Worm (Caenorhabditis elegans) whole organism, late embryonic: ENCODE data around the gene nsph-3.2.

Source experiments
- C08G9.2 ChIP-seq: sonication (generic microtip); optimal IDR thresholded peaks from 2 replicates; lab custom pipeline; 2016; ENCODE audit warnings: mild to moderate bottlenecking, missing genetic modification characterization, moderate library complexity, missing compliant biosample characterization
- ceh-19 ChIP-seq: fragments of 200-800 bp; sonication (Bioruptor generic); optimal IDR thresholded peaks from 2 replicates; lab custom pipeline; 2018; ENCODE audit warnings: mild to moderate bottlenecking, missing genetic modification characterization, missing compliant biosample characterization
- ceh-31 ChIP-seq: sonication (generic microtip); optimal IDR thresholded peaks from 2 replicates; lab custom pipeline; 2016; ENCODE audit warnings: missing genetic modification characterization, missing compliant biosample characterization
- ceh-9 ChIP-seq: sonication (generic microtip); optimal IDR thresholded peaks from 2 replicates; lab custom pipeline; 2016; ENCODE audit warnings: mild to moderate bottlenecking, missing genetic modification characterization, inconsistent platforms, missing compliant biosample characterization
- rnt-1 ChIP-seq: sonication (generic microtip); optimal IDR thresholded peaks from 2 replicates; lab custom pipeline; 2016; ENCODE audit warnings: missing genetic modification characterization, missing compliant biosample characterization
- sox-4 ChIP-seq: sonication (generic microtip); optimal IDR thresholded peaks from 2 replicates; lab custom pipeline; 2017; ENCODE audit warnings: mild to moderate bottlenecking, missing genetic modification characterization, inconsistent platforms, missing compliant biosample characterization
- syd-9 ChIP-seq: sonication (generic microtip); optimal IDR thresholded peaks from 2 replicates; lab custom pipeline; 2016; ENCODE audit warnings: mild to moderate bottlenecking, missing genetic modification characterization, moderate library complexity, missing compliant biosample characterization

- TF ChIP-seq ceh-31 (tag; lab: Kevin White, UChicago) (no peak), syd-9 (tag; lab: Kevin White, UChicago) (no peak), C08G9.2 (tag; lab: Kevin White, UChicago) (no peak), ceh-9 (no peak), ceh-19 (GFP tag; lab: Kevin White, UChicago) (no peak), rnt-1 (tag; lab: Kevin White, UChicago) (no peak), sox-4 (tag; lab: Kevin White, UChicago) (no peak)
Observed at ce11 chrIV:10090358-10090757, 22.3 kb upstream of the nsph-3.2 start, which contains the start of gene ttbk-5.
